Fruit fly (Drosophila melanogaster): ENCODE measurements around the gene tx.

The tx gene

dm6 chr3R:26461226-26461805, 20.7 kb downstream of the tx start, which contains the start of gene CG5455 (continued):
- TF ChIP-seq CG13624 (GFP tag; optimal IDR thresholded peaks at IDR 0.05): no peak
- peak; percentile 93 for TF ChIP-seq CG10543 (GFP tag; optimal IDR thresholded peaks at IDR 0.05)
- TF ChIP-seq slbo (GFP tag; IDR thresholded peaks at IDR 0.05): peak; percentile 51
- peak; percentile 77; the same call in 2 of the 3 replicates for TF ChIP-seq CG6175 (GFP tag; IDR thresholded peaks at IDR 0.05)
- TF ChIP-seq CG15269 (tag; optimal IDR thresholded peaks at IDR 0.05): peak; percentile 64
- no peak for TF ChIP-seq vnd (GFP tag; IDR thresholded peaks at IDR 0.05; ENCODE audit: partially characterized antibody)
- TF ChIP-seq D19B (GFP tag; optimal IDR thresholded peaks at IDR 0.05): no peak
- no peak for TF ChIP-seq nmo (GFP tag; optimal IDR thresholded peaks at IDR 0.05)
- peak; percentile 42 for TF ChIP-seq CG31365 (tag; optimal IDR thresholded peaks at IDR 0.05)
- no peak for TF ChIP-seq CG1792 (GFP tag; optimal IDR thresholded peaks at IDR 0.05)
- peak; percentile 72 for TF ChIP-seq wek (GFP tag; optimal IDR thresholded peaks at IDR 0.05)
- TF ChIP-seq Deaf1 (tag; optimal IDR thresholded peaks at IDR 0.05): peak; percentile 89
- TF ChIP-seq Mes4 (GFP tag; optimal IDR thresholded peaks at IDR 0.05): peak; percentile 7
- TF ChIP-seq Hey (tag; optimal IDR thresholded peaks at IDR 0.05): peak; percentile 50
- TF ChIP-seq CG42726 (GFP tag; IDR thresholded peaks at IDR 0.05; ENCODE audit: partially characterized antibody): peak; percentile 58; the same call in 1 of the 2 replicates
- 0 out of 3 replicates have a peak, but pooled peaks have one; percentile 25 for TF ChIP-seq CG11695 (GFP tag; IDR thresholded peaks at IDR 0.05)
- TF ChIP-seq exex (tag; optimal IDR thresholded peaks at IDR 0.05): peak; percentile 35
- no peak for TF ChIP-seq dmrt11E (tag; optimal IDR thresholded peaks at IDR 0.05)
- TF ChIP-seq bab2 (GFP tag; optimal IDR thresholded peaks at IDR 0.05): peak; percentile 2
- no peak for TF ChIP-seq CG7963 (GFP tag; IDR thresholded peaks at IDR 0.05; ENCODE audit: partially characterized antibody)
- no peak for TF ChIP-seq cas (GFP tag; IDR thresholded peaks at IDR 0.05)
- TF ChIP-seq fd64A (GFP tag; optimal IDR thresholded peaks at IDR 0.05): peak; percentile 48
- peak; percentile 47 for TF ChIP-seq Nf-YC (tag; optimal IDR thresholded peaks at IDR 0.05)
- peak; percentile 60 for TF ChIP-seq Ets65A (GFP tag)
- peak; percentile 30 for TF ChIP-seq CG12659 (GFP tag; optimal IDR thresholded peaks at IDR 0.05)
- peak; percentile 2 for TF ChIP-seq CG2712 (tag; optimal IDR thresholded peaks at IDR 0.05)
- TF ChIP-seq CG3163 (GFP tag; optimal IDR thresholded peaks at IDR 0.05): peak; percentile 100
- no peak for TF ChIP-seq CG10565 (GFP tag; optimal IDR thresholded peaks at IDR 0.05)
- TF ChIP-seq CG5953 (GFP tag; IDR thresholded peaks at IDR 0.05): peak; percentile 61
- TF ChIP-seq CG5245 (GFP tag; optimal IDR thresholded peaks at IDR 0.05): no peak
- TF ChIP-seq oc (tag; optimal IDR thresholded peaks at IDR 0.05): peak; percentile 93
- peak; percentile 76 to 90 for TF ChIP-seq Trl (optimal IDR thresholded peaks at IDR 0.05)
- TF ChIP-seq Trl (GFP tag; optimal IDR thresholded peaks at IDR 0.05): peak; percentile 17
- peak; percentile 26; the same call in 1 of the 2 replicates for TF ChIP-seq MBD-R2 (GFP tag; IDR thresholded peaks at IDR 0.05)
- peak; percentile 80 for TF ChIP-seq caup (GFP tag; optimal IDR thresholded peaks at IDR 0.05; ENCODE audit: severe bottlenecking)
- TF ChIP-seq scrt (GFP tag; optimal IDR thresholded peaks at IDR 0.05): peak; percentile 65
- TF ChIP-seq org-1 (GFP tag; optimal IDR thresholded peaks at IDR 0.05): peak; percentile 12
- peak; percentile 29; the same call in 1 of the 2 replicates for TF ChIP-seq HLH3B (GFP tag; IDR thresholded peaks at IDR 0.05)
- peak; percentile 49; the same call in 1 of the 2 replicates for TF ChIP-seq amos (GFP tag; IDR thresholded peaks at IDR 0.05; ENCODE audit: partially characterized antibody)
- TF ChIP-seq CG10147 (GFP tag; optimal IDR thresholded peaks at IDR 0.05): peak; percentile 61
- TF ChIP-seq cad (GFP tag; optimal IDR thresholded peaks at IDR 0.05): no peak
- TF ChIP-seq CG11085 (GFP tag; IDR thresholded peaks at IDR 0.05): peak; percentile 45; the same call in 1 of the 2 replicates
- TF ChIP-seq onecut (GFP tag; IDR thresholded peaks at IDR 0.05): peak; percentile 30; the same call in 1 of the 2 replicates
- peak; percentile 16 for TF ChIP-seq Blimp-1 (GFP tag; optimal IDR thresholded peaks at IDR 0.05)
- TF ChIP-seq ara (GFP tag; IDR thresholded peaks at IDR 0.05): no peak
- TF ChIP-seq aop (GFP tag; IDR thresholded peaks at IDR 0.05): no peak
- peak; percentile 81 for TF ChIP-seq ftz-f1 (GFP tag; optimal IDR thresholded peaks at IDR 0.05)
- TF ChIP-seq tx (GFP tag; optimal IDR thresholded peaks at IDR 0.05): peak; percentile 21
- peak; percentile 9 for TF ChIP-seq run (tag; optimal IDR thresholded peaks at IDR 0.05)
- TF ChIP-seq CG15073 (GFP tag; optimal IDR thresholded peaks at IDR 0.05): no peak
